Worm (Caenorhabditis elegans): ENCODE measurements around the gene pho-8.

The pho-8 gene

ce11 chrV:11833319-11833718, at the start of gene pho-8:
Gene pho-8 (plus strand): TSS chrV:11833619.
- no peak for TF ChIP-seq unc-62 (GFP tag; optimal IDR thresholded peaks at IDR 0.05)

DNA sequence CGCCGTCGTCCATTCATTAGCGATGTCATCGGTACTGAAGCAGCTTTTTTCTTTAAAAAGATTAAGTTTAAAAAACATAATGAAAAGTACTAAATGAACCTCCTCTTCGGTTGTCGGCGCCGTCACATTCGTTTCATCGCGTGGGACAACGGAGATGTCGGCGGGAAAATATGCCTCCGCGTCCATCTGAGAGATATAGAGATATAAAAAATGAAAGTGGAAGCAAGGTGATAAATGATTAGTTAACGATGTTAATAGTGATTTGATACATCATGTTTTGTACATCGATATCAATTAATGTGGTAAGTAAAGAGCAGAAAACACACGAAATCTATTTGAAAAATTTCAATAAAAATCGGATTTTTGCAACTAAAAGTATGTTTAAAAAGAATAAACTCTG, 46.2 kb upstream of the pho-8 start, which contains the start of gene F55A11.7:
TSS of gene F55A11.7 (minus strand) at position 186 of the 400 bp plus-strand sequence.
- no peak for TF ChIP-seq unc-62 (GFP tag; optimal IDR thresholded peaks at IDR 0.05)

DNA sequence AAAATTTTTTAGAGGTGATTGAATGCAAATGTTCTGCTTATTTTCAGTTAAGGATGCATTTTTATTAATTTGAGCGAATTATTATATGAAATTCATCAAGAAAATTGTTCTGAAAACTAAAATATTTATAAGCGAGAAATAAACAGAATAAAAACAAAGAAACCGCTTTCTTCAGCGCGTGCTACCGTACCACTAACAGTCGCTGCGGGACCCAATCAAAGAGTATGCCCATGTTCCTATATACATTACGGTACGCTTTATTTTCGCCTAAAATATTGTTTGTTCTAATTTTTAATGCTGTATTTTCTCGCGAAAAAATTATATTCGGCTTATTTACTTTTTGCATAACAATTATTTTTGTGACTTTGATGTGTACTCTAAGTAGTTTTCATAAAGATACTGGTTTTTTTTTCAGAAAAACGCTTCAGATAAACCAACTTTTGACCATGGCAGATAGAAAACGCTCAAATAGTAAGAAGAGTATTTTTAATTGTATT, 45.6 kb upstream of the pho-8 start, which contains the start of gene F55A11.8:
TSS of gene F55A11.8 (plus strand) at position 447 of the 497 bp plus-strand sequence.
- TF ChIP-seq unc-62 (GFP tag; optimal IDR thresholded peaks at IDR 0.05), result no peak

DNA sequence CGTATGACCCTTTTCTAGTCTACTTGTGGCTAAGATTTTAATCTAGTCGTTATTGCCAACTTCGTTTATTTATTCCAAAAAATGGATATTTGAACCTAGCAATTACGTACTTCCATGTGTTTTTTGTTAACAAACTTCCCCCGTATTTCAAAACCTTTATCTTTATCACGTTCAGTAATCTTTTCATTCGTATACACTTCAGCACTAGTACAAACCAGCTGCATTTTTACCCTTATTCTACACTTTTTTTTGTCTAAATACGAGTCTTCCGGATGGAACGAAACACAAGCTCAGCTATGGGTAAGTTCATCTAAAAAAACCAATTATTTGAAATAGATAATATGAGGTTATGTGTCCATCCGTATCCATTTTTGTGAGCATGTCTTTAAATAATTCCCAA, 43.9 kb upstream of the pho-8 start, which contains the start of gene D2023.1:
TSS of gene D2023.1 (plus strand) at position 77 of the 400 bp plus-strand sequence.
- no peak for TF ChIP-seq unc-62 (GFP tag; optimal IDR thresholded peaks at IDR 0.05)

- TF ChIP-seq unc-62 (GFP tag; optimal IDR thresholded peaks at IDR 0.05), result no peak
These were observed 39.2 kb upstream of the pho-8 start for ce11 chrV:11794172-11794571.

ce11 chrV:11795352-11795751, 38.1 kb upstream of the pho-8 start:
- no peak for TF ChIP-seq unc-62 (GFP tag; optimal IDR thresholded peaks at IDR 0.05)

DNA sequence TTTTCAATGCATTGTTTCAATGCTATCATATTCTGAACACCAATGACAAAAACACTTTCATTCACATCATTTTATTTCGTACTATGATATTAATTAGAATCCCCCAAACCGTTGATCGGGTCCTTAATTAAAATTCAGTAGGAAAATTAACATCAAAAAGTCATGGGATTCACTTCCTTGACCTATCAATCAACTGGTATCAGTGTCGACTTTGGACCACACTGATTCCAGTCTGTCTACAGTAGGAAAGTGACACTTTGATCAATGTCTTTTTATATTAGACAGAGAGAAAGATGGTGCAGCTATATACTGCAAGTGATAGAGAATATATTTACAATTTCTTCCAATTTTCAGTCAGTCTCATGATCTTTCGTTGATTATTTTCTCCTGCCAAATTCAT, 37.1 kb upstream of the pho-8 start:
- no peak for TF ChIP-seq unc-62 (GFP tag; optimal IDR thresholded peaks at IDR 0.05)

DNA sequence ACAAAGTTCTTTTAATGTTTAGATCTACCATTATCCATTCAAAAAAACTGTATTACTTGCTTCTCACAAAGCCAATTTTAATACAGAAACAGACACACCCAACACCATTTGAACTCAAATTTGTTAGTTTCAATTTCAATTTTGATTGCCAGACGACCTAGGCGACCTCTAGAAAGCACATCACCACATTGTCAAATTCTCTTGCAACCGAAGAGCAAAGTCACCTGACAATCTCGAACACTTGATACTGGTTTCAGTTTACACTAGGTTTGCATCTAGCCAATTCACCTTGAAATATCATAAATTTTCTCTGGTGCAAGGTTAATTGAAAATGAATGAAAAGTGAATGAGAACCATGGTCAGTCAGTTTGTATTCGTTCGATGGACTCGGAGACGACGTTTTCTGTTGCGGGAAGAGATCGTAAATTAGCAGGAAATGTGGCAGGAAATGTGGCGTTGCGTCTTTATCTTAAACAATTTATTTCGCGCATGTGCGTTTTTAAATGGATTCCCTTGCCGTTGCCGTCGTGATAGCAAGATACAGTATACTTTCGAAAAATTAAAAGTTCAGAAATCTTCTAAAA, 36.1 kb upstream of the pho-8 start:
- no peak for TF ChIP-seq unc-62 (GFP tag; optimal IDR thresholded peaks at IDR 0.05)

DNA sequence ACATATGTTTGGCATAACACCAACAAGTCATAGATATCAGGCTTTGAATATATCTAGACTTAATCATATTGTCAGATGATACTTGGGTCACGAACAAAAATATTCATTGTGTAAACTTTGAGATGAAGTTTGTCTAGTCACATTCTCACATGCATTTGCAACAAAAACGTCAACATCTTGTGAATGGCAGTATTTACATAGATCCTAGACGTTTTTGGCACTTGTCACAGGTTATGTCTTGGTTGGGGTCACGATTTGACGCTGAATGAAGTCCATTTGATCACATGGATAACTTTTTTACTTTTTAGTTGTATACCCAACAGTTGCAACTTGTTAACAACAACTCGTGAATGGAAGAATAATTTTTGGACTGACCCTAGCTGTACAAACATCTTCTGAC, 35.1 kb upstream of the pho-8 start:
- TF ChIP-seq unc-62 (GFP tag; optimal IDR thresholded peaks at IDR 0.05), result no peak

DNA sequence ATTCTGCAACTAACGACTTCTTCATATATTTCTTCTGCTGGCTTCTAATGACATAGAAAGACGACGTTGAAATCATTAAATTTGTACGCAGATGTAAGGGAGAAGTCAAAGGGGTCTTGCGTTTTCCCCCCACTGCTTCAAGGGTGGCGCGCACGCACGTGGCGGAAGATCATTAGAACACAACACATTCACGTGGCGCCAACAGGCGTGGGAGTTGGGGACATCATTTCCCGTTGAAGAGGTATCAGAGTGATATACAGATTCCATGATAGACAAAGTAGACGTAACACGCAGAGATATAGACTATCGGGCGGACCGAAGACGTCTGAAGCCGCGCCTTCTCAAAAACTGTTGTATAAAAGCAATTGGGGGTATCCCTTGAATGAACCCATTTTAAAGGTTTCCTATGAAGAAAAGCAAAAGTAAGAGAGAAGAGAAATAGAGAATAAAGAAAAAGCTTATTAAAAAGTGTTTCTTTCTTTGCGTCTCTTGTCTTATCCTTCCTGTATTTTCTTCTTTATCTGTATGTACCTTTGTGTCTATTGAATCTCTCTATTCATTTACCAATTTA, 34.1 kb upstream of the pho-8 start:
- TF ChIP-seq unc-62 (GFP tag; optimal IDR thresholded peaks at IDR 0.05), result no peak

DNA sequence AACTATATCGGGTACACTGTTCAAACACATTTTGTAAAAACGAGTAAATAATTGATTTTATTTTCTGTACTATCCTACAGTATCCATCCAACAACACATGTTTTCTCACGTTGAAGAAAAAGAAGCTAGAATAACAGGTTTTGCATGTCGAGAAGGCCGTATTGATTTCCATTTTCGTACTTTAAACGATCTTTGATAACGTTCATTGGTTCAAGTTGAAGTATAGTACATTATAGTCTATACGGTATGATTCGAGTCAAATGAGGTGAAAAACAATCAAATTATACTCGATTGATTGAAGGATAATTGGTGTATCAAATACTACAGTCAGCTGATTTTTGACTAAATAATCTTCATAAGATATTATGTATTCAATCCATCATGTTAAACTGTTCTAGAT, 32.9 kb upstream of the pho-8 start:
- no peak for TF ChIP-seq unc-62 (GFP tag; optimal IDR thresholded peaks at IDR 0.05)

DNA sequence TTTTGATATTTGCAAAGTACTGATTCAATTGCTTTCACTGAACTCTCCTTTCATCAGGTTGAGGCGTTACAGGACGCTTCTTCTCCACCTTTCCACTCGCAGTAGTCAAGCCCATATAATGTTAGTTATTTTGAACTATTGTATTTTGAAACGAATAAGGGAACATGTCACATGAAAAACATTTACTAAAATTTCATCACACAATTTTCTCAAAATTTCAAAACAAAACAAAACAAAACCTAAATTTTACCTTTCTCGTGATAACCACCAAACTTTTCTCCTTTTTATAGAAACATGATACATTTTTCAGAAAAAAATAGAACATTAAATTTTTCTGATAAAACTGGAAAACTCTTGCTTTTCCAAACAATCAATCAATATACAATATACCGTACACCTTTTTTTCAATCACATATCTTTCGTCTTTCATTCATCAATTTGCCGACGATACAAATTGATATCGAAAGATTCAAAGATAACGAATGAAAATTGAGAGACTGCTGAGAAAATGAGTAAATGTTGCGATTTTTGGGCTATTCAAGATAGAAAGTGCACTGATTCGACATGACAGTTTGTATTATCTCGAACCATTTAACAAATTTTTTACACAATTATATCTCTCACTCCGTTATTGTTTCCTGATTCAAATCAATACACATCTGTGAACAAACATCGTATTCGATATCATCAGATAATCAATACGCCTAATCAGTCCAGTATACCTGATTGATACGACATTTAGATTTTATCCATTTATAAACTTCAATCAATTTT, 32.2 kb upstream of the pho-8 start:
- no peak for TF ChIP-seq unc-62 (GFP tag; optimal IDR thresholded peaks at IDR 0.05)

- TF ChIP-seq unc-62 (GFP tag; optimal IDR thresholded peaks at IDR 0.05), result no peak
These were observed 30.9 kb upstream of the pho-8 start for ce11 chrV:11802508-11802907.

DNA sequence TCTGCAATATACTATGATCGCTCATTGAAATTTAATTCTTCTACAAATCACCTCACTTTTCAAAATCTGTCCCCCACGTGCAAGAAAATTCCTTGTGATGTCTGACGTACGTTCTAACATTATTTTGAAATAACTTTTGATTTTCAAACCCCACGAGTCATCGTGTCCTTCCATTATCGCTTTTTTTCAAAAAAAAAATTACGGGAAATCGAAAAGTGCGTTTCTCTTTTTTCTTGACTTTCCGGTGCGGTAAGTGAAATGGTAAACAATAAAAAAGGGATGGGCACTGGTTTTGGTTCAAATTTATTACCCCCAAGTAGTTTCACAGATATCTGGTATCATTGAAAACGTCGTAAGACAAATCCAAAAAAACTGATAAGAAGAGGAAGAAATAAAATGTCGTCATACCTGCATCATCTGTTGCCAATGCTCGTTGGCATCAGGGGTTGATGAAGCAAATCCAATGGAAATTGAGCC, 29.9 kb upstream of the pho-8 start:
- TF ChIP-seq unc-62 (GFP tag; optimal IDR thresholded peaks at IDR 0.05), result no peak

DNA sequence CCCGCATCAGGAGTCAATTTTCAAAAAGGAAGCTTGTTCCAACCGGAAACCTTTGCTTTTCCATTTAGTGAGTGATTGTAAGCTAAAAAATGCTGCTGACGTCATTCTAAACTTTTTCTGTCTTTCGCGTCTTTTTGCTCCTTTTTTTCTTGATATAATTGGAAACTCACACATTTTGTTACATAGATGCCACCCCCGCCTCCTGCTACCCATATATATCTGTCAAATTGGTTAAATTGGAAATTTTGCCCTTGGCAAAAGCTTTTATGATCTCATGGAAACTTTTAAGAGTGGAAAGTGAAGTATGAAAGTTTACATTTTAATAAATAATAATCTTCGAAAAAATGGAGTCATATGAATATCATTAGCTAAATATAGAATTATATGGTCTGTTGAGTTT, 23.5 kb upstream of the pho-8 start:
- TF ChIP-seq unc-62 (GFP tag; optimal IDR thresholded peaks at IDR 0.05), result no peak

DNA sequence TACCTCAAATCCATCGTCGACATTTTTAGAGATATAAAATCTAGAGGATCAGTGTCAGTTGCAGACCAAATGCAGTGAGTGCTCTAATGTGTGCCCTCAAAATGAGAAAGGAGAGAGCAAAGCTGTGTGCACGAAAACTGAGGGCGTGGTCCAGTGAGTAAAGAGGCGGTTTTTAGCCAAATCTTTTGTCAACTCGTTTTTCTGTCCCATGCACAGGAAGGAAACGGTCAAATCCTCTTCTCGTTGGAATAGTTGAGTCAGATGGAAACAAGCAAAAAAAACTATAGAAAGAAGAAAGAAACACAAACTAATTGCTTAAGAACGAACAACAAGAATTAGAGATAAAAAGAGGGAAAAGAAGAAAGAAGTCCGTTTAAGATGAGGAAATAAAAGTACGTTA, 21.5 kb upstream of the pho-8 start, which contains the start of gene D2023.3:
TSS of gene D2023.3 (minus strand) at position 101 of the 400 bp plus-strand sequence.
- TF ChIP-seq unc-62 (GFP tag; optimal IDR thresholded peaks at IDR 0.05), result no peak
